Worm (Caenorhabditis elegans) whole organism, L2 larva: Measurements from ENCODE around the gene tes-1.

ENCODE experiments used
- C34F6.9 ChIP-seq: fragments of 150-350 bp; optimal IDR thresholded peaks from 2 replicates; lab custom pipeline; 2014; ENCODE audit warnings: missing biosample characterization, missing genetic modification characterization
- F13H6.1 ChIP-seq: sonication (generic microtip); optimal IDR thresholded peaks from 2 replicates; lab custom pipeline; 2016; ENCODE audit warnings: missing genetic modification characterization, missing compliant biosample characterization
- Y55F3AM.14 ChIP-seq: fragments of 200-800 bp; sonication (Bioruptor generic); optimal IDR thresholded peaks from 2 replicates; lab custom pipeline; 2018; ENCODE audit warnings: mild to moderate bottlenecking, missing genetic modification characterization, missing compliant biosample characterization
- aly-2 ChIP-seq: fragments of 150-350 bp; optimal IDR thresholded peaks from 2 replicates; lab custom pipeline; 2014; ENCODE audit warnings: missing biosample characterization, missing genetic modification characterization
- ama-1 ChIP-seq: fragments of 150-350 bp; optimal IDR thresholded peaks from 2 replicates; lab custom pipeline; 2018; ENCODE audit warnings: inconsistent platforms
- blmp-1 ChIP-seq: sonication (generic microtip); optimal IDR thresholded peaks from 2 replicates; lab custom pipeline; 2017; ENCODE audit warnings: missing genetic modification characterization, mild to moderate bottlenecking, missing compliant biosample characterization, antibody characterized with exemption, moderate library complexity; ENCODE audit not compliant: insufficient read depth
- ceh-82 ChIP-seq: fragments of 150-350 bp; optimal IDR thresholded peaks from 2 replicates; lab custom pipeline; 2014; ENCODE audit warnings: missing biosample characterization, missing genetic modification characterization
- crh-2 ChIP-seq: sonication (generic microtip); optimal IDR thresholded peaks from 2 replicates; lab custom pipeline; 2017; ENCODE audit warnings: missing biosample characterization, missing genetic modification characterization
- dmd-4 ChIP-seq: sonication (generic microtip); optimal IDR thresholded peaks from 2 replicates; lab custom pipeline; 2017; ENCODE audit warnings: missing biosample characterization, missing genetic modification characterization
- egl-27 ChIP-seq: sonication (generic microtip); optimal IDR thresholded peaks from 3 replicates; lab custom pipeline; 2017; ENCODE audit warnings: missing biosample characterization, missing genetic modification reagents, missing genetic modification characterization
- fos-1 ChIP-seq: fragments of 150-350 bp; optimal IDR thresholded peaks from 2 replicates; lab custom pipeline; 2014; ENCODE audit warnings: missing biosample characterization, missing genetic modification characterization
- lin-11 ChIP-seq: fragments of 150-350 bp; sonication (generic microtip); optimal IDR thresholded peaks from 2 replicates; lab custom pipeline; 2014; ENCODE audit warnings: missing biosample characterization, missing genetic modification characterization, inconsistent platforms, mixed read lengths
- lsy-2 ChIP-seq, 2 experiments: fragments of 150-350 bp in 1 of 2; sonication (generic microtip) in 1 of 2; optimal IDR thresholded peaks; 2 replicates each; lab custom pipeline; 2014 to 2017; ENCODE audit warnings: missing biosample characterization in 2 of 2, missing genetic modification characterization in 2 of 2
- mab-5 ChIP-seq: fragments of 150-350 bp; optimal IDR thresholded peaks from 2 replicates; lab custom pipeline; 2014; ENCODE audit warnings: missing biosample characterization, missing genetic modification characterization
- mbf-1 ChIP-seq: sonication (generic microtip); optimal IDR thresholded peaks from 2 replicates; lab custom pipeline; 2017; ENCODE audit warnings: missing biosample characterization, missing genetic modification characterization
- mdl-1 ChIP-seq, 2 experiments: fragments of 150-350 bp in 1 of 2; sonication (generic microtip) in 1 of 2; optimal IDR thresholded peaks; 2 replicates each; lab custom pipeline; 2017; ENCODE audit warnings: missing biosample characterization in 2 of 2, missing genetic modification characterization in 2 of 2
- nhr-10 ChIP-seq: sonication (generic microtip); optimal IDR thresholded peaks from 2 replicates; lab custom pipeline; 2017; ENCODE audit warnings: missing biosample characterization, missing genetic modification characterization
- nhr-129 ChIP-seq: fragments of 150-350 bp; optimal IDR thresholded peaks from 2 replicates; lab custom pipeline; 2014; ENCODE audit warnings: missing biosample characterization, missing genetic modification characterization
- nhr-77 ChIP-seq: fragments of 150-350 bp; optimal IDR thresholded peaks from 2 replicates; lab custom pipeline; 2014; ENCODE audit warnings: missing biosample characterization, missing genetic modification characterization
- sem-4 ChIP-seq: fragments of 150-350 bp; optimal IDR thresholded peaks from 2 replicates; lab custom pipeline; 2014; ENCODE audit warnings: missing biosample characterization, missing genetic modification reagents, missing genetic modification characterization
- sma-3 ChIP-seq: sonication (generic microtip); optimal IDR thresholded peaks from 2 replicates; lab custom pipeline; 2016; ENCODE audit warnings: missing genetic modification reagents, missing genetic modification characterization, missing compliant biosample characterization
- sma-9 ChIP-seq, 2 experiments: fragments of 150-350 bp in 1 of 2; sonication (generic microtip) in 1 of 2; optimal IDR thresholded peaks; 2 replicates each; lab custom pipeline; 2014 to 2016; ENCODE audit warnings: missing genetic modification characterization in 2 of 2, mild to moderate bottlenecking in 1 of 2, missing biosample characterization in 1 of 2, missing compliant biosample characterization in 1 of 2, missing genetic modification reagents in 1 of 2, moderate library complexity in 1 of 2
- unc-39 ChIP-seq: fragments of 150-350 bp; optimal IDR thresholded peaks from 2 replicates; lab custom pipeline; 2014; ENCODE audit warnings: missing biosample characterization, missing genetic modification characterization
- unc-55 ChIP-seq: fragments of 150-350 bp; sonication (generic microtip); optimal IDR thresholded peaks from 3 replicates; lab custom pipeline; 2014; ENCODE audit warnings: missing biosample characterization, missing genetic modification reagents, missing genetic modification characterization
- ztf-11 ChIP-seq: sonication (generic microtip); optimal IDR thresholded peaks from 2 replicates; lab custom pipeline; 2017; ENCODE audit warnings: missing biosample characterization, missing genetic modification characterization
- ztf-4 ChIP-seq: fragments of 150-350 bp; optimal IDR thresholded peaks from 2 replicates; lab custom pipeline; 2014; ENCODE audit warnings: missing biosample characterization, missing genetic modification characterization

tes-1 gene

ce11 chrIV:7400502-7401118 lies 50.6 kb downstream of the tes-1 start:
- TF ChIP-seq aly-2 (tag; lab: Kevin White, UChicago): no peak
- TF ChIP-seq nhr-77 (tag; lab: Kevin White, UChicago): no peak
- TF ChIP-seq C34F6.9 (tag; lab: Kevin White, UChicago): peak; percentile 23
- no peak for TF ChIP-seq mbf-1 (tag; lab: Kevin White, UChicago)
- no peak for TF ChIP-seq mab-5 (tag; lab: Kevin White, UChicago)
- TF ChIP-seq nhr-129 (tag; lab: Kevin White, UChicago): peak; percentile 40
- TF ChIP-seq fos-1 (tag; lab: Kevin White, UChicago): no peak
- peak; percentile 50 for TF ChIP-seq unc-55 (GFP tag; lab: Kevin White, UChicago)
- TF ChIP-seq sma-9 (GFP tag; optimal IDR thresholded peaks at IDR 0.05; lab: Kevin White, UChicago): peak; percentile 59
- TF ChIP-seq sma-9 (tag; optimal IDR thresholded peaks at IDR 0.05; lab: Kevin White, UChicago): no peak
- no peak for TF ChIP-seq egl-27 (tag; lab: Kevin White, UChicago)
- TF ChIP-seq mdl-1 (tag; optimal IDR thresholded peaks at IDR 0.05; lab: Kevin White, UChicago): peak in 1 of 2 experiments; percentile 8
- TF ChIP-seq sma-3 (GFP tag; lab: Kevin White, UChicago): no peak
- no peak for TF ChIP-seq unc-39 (tag; lab: Kevin White, UChicago)
- TF ChIP-seq ztf-11: no peak
- no peak for TF ChIP-seq sem-4 (tag; lab: Kevin White, UChicago)
- no peak for TF ChIP-seq blmp-1 (tag; lab: Kevin White, UChicago)
- no peak for TF ChIP-seq Y55F3AM.14 (GFP tag; lab: Kevin White, UChicago)
- TF ChIP-seq lin-11 (tag; lab: Kevin White, UChicago): no peak
- TF ChIP-seq nhr-10 (tag; lab: Kevin White, UChicago): no peak
- TF ChIP-seq crh-2 (tag; lab: Kevin White, UChicago): no peak
- peak in 1 of 2 experiments; percentile 17 for TF ChIP-seq lsy-2 (tag; optimal IDR thresholded peaks at IDR 0.05; lab: Kevin White, UChicago)
- no peak for TF ChIP-seq ama-1 (lab: Kevin White, UChicago)
- TF ChIP-seq ztf-4 (tag; lab: Kevin White, UChicago): no peak
- TF ChIP-seq F13H6.1 (tag; lab: Kevin White, UChicago): peak; percentile 55
- no peak for TF ChIP-seq dmd-4
- TF ChIP-seq ceh-82 (tag; lab: Kevin White, UChicago): no peak
